Worm (Caenorhabditis elegans): Measurements from ENCODE around the gene csa-1.

The csa-1 gene

DNA sequence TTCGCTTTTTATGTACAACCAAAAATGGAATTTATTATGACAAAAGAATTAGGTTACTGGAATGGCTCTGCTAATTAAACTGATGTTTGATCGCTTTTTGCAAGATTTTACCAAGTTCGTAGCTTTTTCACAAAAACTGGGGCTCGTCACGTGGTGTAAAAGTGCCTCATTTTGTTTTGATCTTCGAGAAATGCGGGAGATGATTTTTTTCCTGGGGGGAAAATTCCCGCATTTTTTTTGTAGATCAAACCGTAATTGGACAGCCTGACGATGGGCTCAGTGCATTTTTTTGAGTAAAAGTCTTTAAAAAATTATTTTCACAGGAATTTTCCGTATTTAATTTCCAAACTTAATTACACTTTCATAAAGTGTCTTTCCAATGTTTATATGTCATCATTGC is 30.4 kb downstream of the csa-1 start:
- TF ChIP-seq mls-2 (tag; optimal IDR thresholded peaks at IDR 0.05) (no peak), snpc-4 (tag; optimal IDR thresholded peaks at IDR 0.05) (no peak), nhr-2 (tag; optimal IDR thresholded peaks at IDR 0.05) (no peak), lsy-2 (tag; optimal IDR thresholded peaks at IDR 0.05) (no peak), elt-3 (tag; optimal IDR thresholded peaks at IDR 0.05) (no peak), pha-4 (tag; optimal IDR thresholded peaks at IDR 0.05) (no peak), ces-1 (GFP tag; optimal IDR thresholded peaks at IDR 0.05) (no peak), nhr-237 (tag; optimal IDR thresholded peaks at IDR 0.05) (no peak), tbx-8 (GFP tag; optimal IDR thresholded peaks at IDR 0.05) (no peak), lin-13 (tag; optimal IDR thresholded peaks at IDR 0.05) (no peak), nhr-12 (tag; optimal IDR thresholded peaks at IDR 0.05) (no peak), zip-8 (tag; optimal IDR thresholded peaks at IDR 0.05) (no peak), nhr-76 (tag; optimal IDR thresholded peaks at IDR 0.05) (no peak), unc-120 (tag; optimal IDR thresholded peaks at IDR 0.05; ENCODE audit: poor library complexity, severe bottlenecking) (no peak), unc-39 (tag; optimal IDR thresholded peaks at IDR 0.05) (no peak), ztf-11 (tag; optimal IDR thresholded peaks at IDR 0.05) (no peak), hlh-1 (tag; optimal IDR thresholded peaks at IDR 0.05) (no peak), lin-32 (GFP tag; optimal IDR thresholded peaks at IDR 0.05) (no peak), bed-3 (GFP tag; optimal IDR thresholded peaks at IDR 0.05) (no peak)

DNA sequence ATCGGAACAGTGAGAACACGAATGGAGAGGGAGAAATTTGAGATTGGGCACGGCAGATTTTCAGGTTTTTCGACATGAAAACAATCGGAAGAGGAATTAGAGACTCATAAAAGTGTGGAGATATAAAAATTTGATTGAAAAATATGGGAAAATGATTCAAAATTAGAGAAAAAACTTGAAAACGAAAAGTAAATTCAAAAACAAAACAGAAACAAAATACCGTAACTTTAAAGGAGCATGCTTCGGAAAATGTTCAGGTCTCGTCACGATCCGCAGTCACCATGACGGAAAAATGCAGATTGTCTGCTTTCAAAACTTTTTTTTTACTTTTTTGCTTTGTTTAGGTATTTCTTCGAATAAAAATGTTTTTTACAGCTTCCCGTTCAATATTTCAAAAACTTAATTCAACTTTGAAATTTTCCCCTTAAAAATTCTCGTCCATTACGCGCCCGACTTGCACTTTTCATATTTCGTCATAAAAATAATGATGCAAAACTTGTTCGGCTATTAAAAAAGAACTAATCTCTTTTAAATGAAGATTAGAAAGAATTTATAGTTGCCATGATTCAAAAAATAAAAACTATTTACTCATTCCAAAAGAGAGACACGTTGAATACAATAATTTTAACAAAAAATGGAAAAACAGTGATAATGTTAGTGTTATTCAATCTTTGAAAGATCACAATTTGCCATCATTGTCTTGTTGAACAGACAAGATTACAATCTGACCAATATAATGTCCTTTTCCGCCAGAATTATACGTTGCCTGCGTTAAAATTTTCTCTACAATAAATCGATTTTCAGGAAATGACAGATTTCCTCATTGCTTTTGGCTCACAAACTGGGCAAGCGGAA is 34.1 kb downstream of the csa-1 start, which contains the start of gene mtrr-1:
Gene mtrr-1 (plus strand): TSS at position 805 of the 855 bp plus-strand sequence.
- TF ChIP-seq pha-4 (tag; optimal IDR thresholded peaks at IDR 0.05) = no peak
- TF ChIP-seq unc-62 (GFP tag; optimal IDR thresholded peaks at IDR 0.05) = no peak
- peak; percentile 4 for TF ChIP-seq lsy-2 (tag; optimal IDR thresholded peaks at IDR 0.05)
- no peak for TF ChIP-seq lin-32 (GFP tag; optimal IDR thresholded peaks at IDR 0.05)
- no peak for TF ChIP-seq flh-1 (GFP tag; optimal IDR thresholded peaks at IDR 0.05)
- no peak for TF ChIP-seq nhr-237 (tag; optimal IDR thresholded peaks at IDR 0.05)
- no peak for TF ChIP-seq hlh-1 (tag; optimal IDR thresholded peaks at IDR 0.05)
- no peak for TF ChIP-seq lin-13 (tag; optimal IDR thresholded peaks at IDR 0.05)
- TF ChIP-seq bed-3 (GFP tag; optimal IDR thresholded peaks at IDR 0.05) = no peak
- TF ChIP-seq ceh-83 (GFP tag; optimal IDR thresholded peaks at IDR 0.05) = peak; percentile 30
- no peak for TF ChIP-seq ham-2 (GFP tag; optimal IDR thresholded peaks at IDR 0.05)
- TF ChIP-seq M03D4.4 (tag; optimal IDR thresholded peaks at IDR 0.05) = no peak
- TF ChIP-seq ztf-11 (tag; optimal IDR thresholded peaks at IDR 0.05) = no peak
- no peak for TF ChIP-seq blmp-1 (tag; optimal IDR thresholded peaks at IDR 0.05)
- TF ChIP-seq tbx-8 (GFP tag; optimal IDR thresholded peaks at IDR 0.05) = no peak
- TF ChIP-seq mls-2 (tag; optimal IDR thresholded peaks at IDR 0.05) = no peak
- no peak for TF ChIP-seq unc-120 (tag; optimal IDR thresholded peaks at IDR 0.05; ENCODE audit: poor library complexity, severe bottlenecking)
- TF ChIP-seq elt-1 (tag; optimal IDR thresholded peaks at IDR 0.05; ENCODE audit: borderline replicate concordance, insufficient read depth) = peak; percentile 20
- TF ChIP-seq snpc-4 (tag; optimal IDR thresholded peaks at IDR 0.05) = no peak
- no peak for TF ChIP-seq mab-5 (tag; optimal IDR thresholded peaks at IDR 0.05)
- no peak for TF ChIP-seq nhr-2 (tag; optimal IDR thresholded peaks at IDR 0.05)
- TF ChIP-seq nhr-28 (tag; optimal IDR thresholded peaks at IDR 0.05) = no peak
- no peak for TF ChIP-seq ces-1 (GFP tag; optimal IDR thresholded peaks at IDR 0.05)

DNA sequence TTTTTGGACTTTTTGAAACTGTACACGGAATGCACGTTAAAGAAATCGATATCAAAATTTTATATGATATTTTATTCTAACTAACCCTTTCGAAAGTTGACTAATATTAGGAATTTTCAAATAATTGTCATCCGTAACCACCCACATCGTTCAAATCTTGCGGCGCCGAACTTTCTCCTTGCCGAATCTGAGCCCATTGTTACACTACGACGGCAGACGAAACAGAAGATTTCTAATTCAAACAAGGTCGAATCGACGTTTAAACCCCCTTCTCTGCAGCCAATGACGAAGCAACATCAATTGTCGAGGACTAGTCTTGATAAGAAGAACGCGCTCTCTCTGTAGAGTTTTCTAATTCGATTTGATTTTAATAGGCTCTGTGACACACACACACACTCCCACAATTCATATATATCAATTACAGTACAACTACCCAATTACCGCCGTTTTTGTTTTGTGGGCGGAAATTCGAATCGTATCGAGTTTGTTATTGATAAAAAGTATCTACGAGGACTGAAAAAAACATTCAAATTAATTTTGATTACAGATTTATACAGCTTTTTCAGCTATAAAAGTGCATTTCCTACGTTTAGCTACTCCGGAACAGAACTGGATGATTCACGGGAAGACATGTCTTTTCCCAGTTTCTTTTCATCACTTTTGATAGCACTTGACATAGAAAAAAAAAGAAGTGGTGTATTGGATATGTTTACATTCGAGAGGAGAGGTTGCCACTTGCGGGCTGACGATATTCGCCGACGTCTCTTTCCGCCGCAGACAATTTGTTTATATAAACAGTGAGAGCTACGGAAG is 35.0 kb downstream of the csa-1 start:
- TF ChIP-seq ceh-43 (GFP tag; optimal IDR thresholded peaks at IDR 0.05) (no peak), mls-2 (tag; optimal IDR thresholded peaks at IDR 0.05) (no peak), nhr-2 (tag; optimal IDR thresholded peaks at IDR 0.05) (peak; percentile 5), sptf-1 (tag; optimal IDR thresholded peaks at IDR 0.05) (no peak), nhr-28 (tag; optimal IDR thresholded peaks at IDR 0.05) (no peak), nhr-76 (tag; optimal IDR thresholded peaks at IDR 0.05) (no peak), unc-39 (tag; optimal IDR thresholded peaks at IDR 0.05) (no peak), ceh-39 (tag; optimal IDR thresholded peaks at IDR 0.05) (no peak), ztf-11 (tag; optimal IDR thresholded peaks at IDR 0.05) (no peak), lsy-2 (tag; optimal IDR thresholded peaks at IDR 0.05) (no peak), pha-4 (tag; optimal IDR thresholded peaks at IDR 0.05) (peak; percentile 84), mab-5 (tag; optimal IDR thresholded peaks at IDR 0.05) (no peak), blmp-1 (tag; optimal IDR thresholded peaks at IDR 0.05) (no peak), elt-3 (tag; optimal IDR thresholded peaks at IDR 0.05) (no peak), zip-8 (tag; optimal IDR thresholded peaks at IDR 0.05) (no peak), unc-62 (GFP tag; optimal IDR thresholded peaks at IDR 0.05) (no peak), M03D4.4 (tag; optimal IDR thresholded peaks at IDR 0.05) (no peak), nhr-237 (tag; optimal IDR thresholded peaks at IDR 0.05) (no peak), snpc-4 (tag; optimal IDR thresholded peaks at IDR 0.05) (no peak), elt-1 (tag; optimal IDR thresholded peaks at IDR 0.05; ENCODE audit: borderline replicate concordance, insufficient read depth) (no peak), ces-1 (GFP tag; optimal IDR thresholded peaks at IDR 0.05) (peak; percentile 8), cnd-1 (tag; optimal IDR thresholded peaks at IDR 0.05) (no peak), lin-13 (tag; optimal IDR thresholded peaks at IDR 0.05) (no peak)
